Worm (Caenorhabditis elegans) whole organism, midembryonic: Measurements from ENCODE around the gene nhr-164.

Experiments
- T22C8.4 ChIP-seq: fragments of 200-800 bp; sonication (Bioruptor generic); IDR thresholded peaks from 2 replicates; pipeline ENCODE4 v1.3.6; 2022; ENCODE audit warnings: missing genetic modification characterization, missing compliant biosample characterization
- cog-1 ChIP-seq: sonication (generic microtip); optimal IDR thresholded peaks from 2 replicates; lab custom pipeline; 2016; ENCODE audit warnings: missing genetic modification characterization, missing compliant biosample characterization
- flt-1 ChIP-seq: fragments of 200-800 bp; sonication (Bioruptor generic); IDR thresholded peaks from 2 replicates; pipeline ENCODE4 v1.3.6; 2022; ENCODE audit warnings: missing genetic modification characterization, missing compliant biosample characterization
- klf-2 ChIP-seq: fragments of 200-800 bp; sonication (Bioruptor generic); conservative IDR thresholded peaks from 2 replicates; pipeline ENCODE4 v1.3.6; 2022; ENCODE audit warnings: missing genetic modification reagents, missing genetic modification characterization, missing compliant biosample characterization
- ref-1 ChIP-seq: fragments of 200-800 bp; sonication (Bioruptor generic); conservative IDR thresholded peaks from 2 replicates; pipeline ENCODE4 v1.3.6; 2022; ENCODE audit warnings: missing genetic modification reagents, missing genetic modification characterization, missing compliant biosample characterization
- tab-1 ChIP-seq: fragments of 200-800 bp; sonication (Bioruptor generic); IDR thresholded peaks from 2 replicates; pipeline ENCODE4 v1.3.6; 2022; ENCODE audit warnings: missing genetic modification characterization, missing compliant biosample characterization
- ztf-29 ChIP-seq: fragments of 200-800 bp; sonication (Bioruptor generic); IDR thresholded peaks from 2 replicates; pipeline ENCODE4 v1.3.6; 2022; ENCODE audit warnings: missing genetic modification reagents, missing genetic modification characterization, missing compliant biosample characterization

Gene nhr-164

DNA sequence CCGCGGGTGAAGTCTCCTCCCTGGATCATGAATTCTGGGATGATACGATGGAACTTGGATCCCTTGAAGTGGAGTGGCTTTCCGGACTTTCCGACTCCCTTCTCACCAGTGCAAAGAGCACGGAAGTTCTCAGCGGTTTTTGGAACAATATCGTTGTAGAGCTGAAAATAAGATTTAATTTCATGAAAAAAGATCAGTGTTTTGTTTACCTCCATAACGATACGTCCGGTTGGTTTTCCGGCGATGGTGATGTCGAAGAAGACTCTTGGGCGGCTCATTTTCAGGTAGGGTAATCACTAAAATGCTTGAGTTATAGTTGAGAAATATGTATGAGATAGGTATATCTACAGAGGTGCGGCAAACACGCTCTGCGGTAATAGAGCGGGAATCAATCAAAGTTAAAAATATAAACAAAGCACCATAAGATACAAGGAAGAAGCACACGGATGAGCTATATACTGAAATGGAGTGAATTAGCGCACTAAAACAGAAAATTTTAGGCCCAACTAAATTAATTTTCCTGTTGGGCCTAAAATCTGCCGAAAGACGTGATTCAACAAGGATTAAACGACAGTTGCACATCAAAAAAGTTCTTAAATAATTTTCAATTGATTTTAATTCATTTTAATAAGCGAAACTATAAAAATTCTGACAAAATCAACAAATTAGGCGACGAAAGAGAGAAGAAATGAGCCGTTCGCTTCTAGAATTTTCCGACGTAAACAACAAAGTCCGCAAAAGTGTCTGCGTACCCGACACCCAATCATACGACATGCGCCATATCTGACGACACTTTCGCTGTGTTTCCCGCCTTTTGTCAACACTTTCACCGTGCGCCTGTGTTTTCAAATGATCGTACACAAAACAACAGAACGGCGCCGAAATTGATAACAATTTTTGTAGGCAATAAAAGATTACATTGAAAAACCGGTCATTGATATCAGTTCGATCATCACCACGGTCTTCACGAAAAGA lies 48.2 kb downstream of the nhr-164 start, which contains the start of the genes cyn-7 and bath-36:
TSS of gene cyn-7 (minus strand) at position 296 of the 975 bp plus-strand sequence.
TSS of gene bath-36 (plus strand) at position 806 of the 975 bp plus-strand sequence.
- TF ChIP-seq tab-1 (GFP tag; lab: Robert Waterston, UW) (no peak), ztf-29 (GFP tag; lab: Robert Waterston, UW) (no peak), flt-1 (GFP tag; lab: Robert Waterston, UW) (peak; percentile 24; the same call in 1 of the 2 replicates)

DNA sequence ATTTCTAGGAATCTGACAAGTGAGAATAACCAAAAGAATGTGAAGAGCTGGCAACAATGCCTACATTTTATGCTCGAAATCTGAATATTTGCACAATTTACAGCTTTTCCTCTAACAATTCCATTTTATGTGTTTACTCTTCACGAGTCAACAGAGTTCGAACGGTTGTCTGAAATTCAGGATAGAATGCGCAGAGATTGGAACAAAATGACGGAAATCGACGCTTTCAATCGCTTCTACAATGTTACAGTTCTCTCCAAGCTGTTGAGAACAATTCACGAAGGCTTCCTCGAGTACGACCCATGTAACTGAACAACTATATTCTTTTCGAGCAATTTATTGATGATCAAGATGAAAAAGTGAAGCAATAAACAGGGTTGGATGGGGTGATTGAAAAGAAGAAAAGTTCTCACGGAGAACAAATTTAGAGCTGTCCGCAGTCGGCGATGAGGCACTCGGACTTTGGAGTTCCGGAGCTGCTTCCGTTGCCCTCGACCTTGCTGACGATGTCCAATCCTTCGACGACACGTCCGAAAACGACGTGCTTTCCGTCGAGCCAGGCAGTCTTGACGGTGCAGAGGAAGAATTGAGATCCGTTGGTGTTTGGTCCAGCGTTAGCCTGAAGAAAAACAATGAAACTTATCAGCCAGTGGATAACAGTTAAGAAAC lies 49.2 kb downstream of the nhr-164 start, which contains the start of gene Y75B12B.3:
TSS of gene Y75B12B.3 (minus strand) at position 21 of the 669 bp plus-strand sequence.
- no peak for TF ChIP-seq klf-2 (GFP tag; lab: Robert Waterston, UW)
- TF ChIP-seq tab-1 (GFP tag; lab: Robert Waterston, UW) = no peak
- TF ChIP-seq flt-1 (GFP tag; lab: Robert Waterston, UW) = no peak

DNA sequence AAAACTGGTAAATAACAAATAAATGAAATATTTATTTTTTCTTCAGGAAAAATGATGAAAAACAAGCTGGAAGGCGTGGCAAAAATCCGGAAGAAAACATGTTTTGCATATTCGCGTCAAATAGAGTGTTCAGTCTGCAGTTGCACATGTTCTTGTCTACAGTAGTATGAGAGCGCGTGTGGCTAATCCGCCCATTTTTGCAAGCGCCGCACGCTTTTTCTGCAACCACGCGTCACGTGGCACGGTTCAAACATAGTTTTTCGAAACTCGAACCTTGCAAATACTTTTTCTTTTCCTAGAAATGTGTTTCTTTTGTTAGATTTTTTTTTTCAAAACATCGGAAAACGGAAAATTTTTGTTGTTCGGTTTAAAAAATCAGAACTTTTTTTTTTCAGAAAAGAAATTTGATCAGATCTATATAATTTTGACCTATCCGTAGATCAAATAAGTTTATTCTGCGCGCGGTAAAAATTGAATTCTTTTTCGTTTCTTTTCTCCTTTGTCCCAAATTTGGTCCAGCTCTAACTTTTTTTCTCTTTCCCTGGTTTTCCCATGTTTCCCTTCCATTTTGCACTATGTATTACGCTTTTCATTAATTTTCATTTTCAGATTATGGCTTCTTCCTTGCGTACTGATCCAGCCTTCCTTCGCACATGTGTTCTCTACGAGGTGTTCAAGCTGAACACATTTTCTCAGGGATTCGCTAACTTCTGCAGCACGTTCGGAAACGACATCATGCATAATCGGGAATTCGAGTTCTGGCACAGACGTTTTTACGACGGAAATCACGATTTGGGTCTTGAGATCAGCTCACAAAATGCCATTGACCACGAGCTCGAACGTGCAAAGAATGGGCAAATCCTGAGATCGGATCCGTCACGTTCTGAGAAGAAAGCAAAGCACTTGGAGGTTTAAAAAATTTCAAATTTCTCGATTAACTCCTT lies 51.2 kb downstream of the nhr-164 start, which contains the start of gene Y75B12B.1:
TSS of gene Y75B12B.1 (plus strand) at position 603 of the 944 bp plus-strand sequence.
- no peak for TF ChIP-seq T22C8.4 (GFP tag; lab: Robert Waterston, UW)
- no peak for TF ChIP-seq flt-1 (GFP tag; lab: Robert Waterston, UW)
- TF ChIP-seq klf-2 (GFP tag; lab: Robert Waterston, UW) = no peak
- TF ChIP-seq ref-1 = no peak
- no peak for TF ChIP-seq ztf-29 (GFP tag; lab: Robert Waterston, UW)
- TF ChIP-seq cog-1 = no peak
